Worm (Caenorhabditis elegans): ENCODE data around the gene F28B1.2.

DNA sequence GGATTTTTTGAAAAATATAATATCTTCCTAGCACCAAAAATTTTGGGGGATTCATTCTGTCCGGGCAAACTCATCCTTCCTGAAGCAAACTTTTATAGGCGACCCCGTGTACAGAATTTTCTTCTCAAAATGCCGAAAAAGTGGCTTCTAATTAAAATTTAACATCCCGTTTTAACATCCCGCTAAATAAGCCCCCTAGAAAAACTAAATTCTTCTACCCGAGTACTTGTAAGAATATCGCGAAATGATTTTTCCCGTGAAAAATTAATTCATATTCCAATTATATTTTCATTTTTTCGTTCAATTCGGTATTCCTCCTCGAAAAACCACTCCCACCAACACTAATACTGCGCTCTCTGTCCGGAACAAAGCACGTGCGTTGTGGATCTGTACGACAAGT is 24.2 kb downstream of the F28B1.2 start, which contains the start of gene T05E12.8:
- no peak for TF ChIP-seq elt-3 (tag; optimal IDR thresholded peaks at IDR 0.05)
- no peak for TF ChIP-seq mls-2 (tag; optimal IDR thresholded peaks at IDR 0.05)
- TF ChIP-seq unc-39 (tag; optimal IDR thresholded peaks at IDR 0.05): no peak
- no peak for TF ChIP-seq snpc-4 (tag; optimal IDR thresholded peaks at IDR 0.05)

Measured in whole organism, mixed stage, embryonic.